Worm (Caenorhabditis elegans) whole organism, midembryonic: ENCODE results near the gene Y47D7A.9.

Experiments used
- T22C8.4 ChIP-seq: fragments of 200-800 bp; sonication (Bioruptor generic); IDR thresholded peaks from 2 replicates; pipeline ENCODE4 v1.3.6; 2022; ENCODE audit warnings: missing genetic modification characterization, missing compliant biosample characterization
- flt-1 ChIP-seq: fragments of 200-800 bp; sonication (Bioruptor generic); IDR thresholded peaks from 2 replicates; pipeline ENCODE4 v1.3.6; 2022; ENCODE audit warnings: missing genetic modification characterization, missing compliant biosample characterization
- klf-2 ChIP-seq: fragments of 200-800 bp; sonication (Bioruptor generic); conservative IDR thresholded peaks from 2 replicates; pipeline ENCODE4 v1.3.6; 2022; ENCODE audit warnings: missing genetic modification reagents, missing genetic modification characterization, missing compliant biosample characterization
- med-1 ChIP-seq: sonication (generic microtip); optimal IDR thresholded peaks from 2 replicates; lab custom pipeline; 2017; ENCODE audit warnings: missing genetic modification characterization, mild to moderate bottlenecking, missing compliant biosample characterization, antibody characterized with exemption, missing genetic modification reagents; ENCODE audit not compliant: insufficient read depth
- ref-1 ChIP-seq: fragments of 200-800 bp; sonication (Bioruptor generic); conservative IDR thresholded peaks from 2 replicates; pipeline ENCODE4 v1.3.6; 2022; ENCODE audit warnings: missing genetic modification reagents, missing genetic modification characterization, missing compliant biosample characterization
- tab-1 ChIP-seq: fragments of 200-800 bp; sonication (Bioruptor generic); IDR thresholded peaks from 2 replicates; pipeline ENCODE4 v1.3.6; 2022; ENCODE audit warnings: missing genetic modification characterization, missing compliant biosample characterization

ce11 chrV:4386173-4386572, 37.6 kb downstream of the Y47D7A.9 start, which contains the start of gene F13A2.10:
- TF ChIP-seq ref-1 (GFP tag; lab: Robert Waterston, UW) (no peak), tab-1 (GFP tag; lab: Robert Waterston, UW) (no peak), flt-1 (no peak), T22C8.4 (no peak), klf-2 (GFP tag; lab: Robert Waterston, UW) (no peak), med-1 (no peak)
